Fruit fly (Drosophila melanogaster): Measurements from ENCODE around the gene slou.

- TF ChIP-seq CTCF (optimal IDR thresholded peaks at IDR 0.05) (no peak), CG8478 (optimal IDR thresholded peaks at IDR 0.05) (no peak)
Observed at dm6 chr3R:21598605-21599004, 41.6 kb upstream of the slou start.
